Worm (Caenorhabditis elegans) whole organism, L4 larva: ENCODE measurements around the gene col-184.

ENCODE experiments used
- ama-1 ChIP-seq: fragments of 150-350 bp; optimal IDR thresholded peaks from 2 replicates; lab custom pipeline; 2014; ENCODE audit warnings: inconsistent platforms, mixed read lengths
- ceh-28 ChIP-seq: fragments of 150-350 bp; optimal IDR thresholded peaks from 2 replicates; lab custom pipeline; 2014; ENCODE audit warnings: missing biosample characterization, missing genetic modification reagents, missing genetic modification characterization
- ceh-44 ChIP-seq: fragments of 200-800 bp; sonication (Bioruptor generic); IDR thresholded peaks from 2 replicates; pipeline ENCODE4 v1.3.6; 2022; ENCODE audit warnings: missing genetic modification reagents, missing genetic modification characterization, missing compliant biosample characterization
- ces-1 ChIP-seq: fragments of 150-350 bp; sonication (generic microtip); optimal IDR thresholded peaks from 4 replicates; lab custom pipeline; 2014; ENCODE audit warnings: missing biosample characterization, missing genetic modification reagents, missing genetic modification characterization
- daf-8 ChIP-seq: fragments of 200-800 bp; sonication (Bioruptor generic); IDR thresholded peaks from 2 replicates; pipeline ENCODE4 v1.3.6; 2022; ENCODE audit warnings: missing genetic modification characterization, missing compliant biosample characterization
- dpl-1 ChIP-seq: fragments of 150-350 bp; optimal IDR thresholded peaks from 2 replicates; lab custom pipeline; 2014; ENCODE audit warnings: missing biosample characterization, missing genetic modification reagents, missing genetic modification characterization
- egl-27 ChIP-seq: sonication (generic microtip); optimal IDR thresholded peaks from 3 replicates; lab custom pipeline; 2017; ENCODE audit warnings: missing biosample characterization, missing genetic modification reagents, missing genetic modification characterization
- fkh-10 ChIP-seq: fragments of 150-350 bp; optimal IDR thresholded peaks from 2 replicates; lab custom pipeline; 2014; ENCODE audit warnings: missing biosample characterization, missing genetic modification reagents, missing genetic modification characterization
- hif-1 ChIP-seq, 2 experiments: sonication (generic microtip); optimal IDR thresholded peaks; 2 replicates each; lab custom pipeline; 2016 to 2017; ENCODE audit warnings: missing compliant biosample characterization in 2 of 2, missing genetic modification characterization in 2 of 2, missing genetic modification reagents in 2 of 2, missing genotype in 2 of 2, mild to moderate bottlenecking in 1 of 2
- lsy-2 ChIP-seq, 2 experiments: fragments of 150-350 bp in 1 of 2; sonication (generic microtip) in 1 of 2; optimal IDR thresholded peaks; 2 replicates each; lab custom pipeline; 2014 to 2017; ENCODE audit warnings: missing biosample characterization in 2 of 2, missing genetic modification characterization in 2 of 2
- sdz-12 ChIP-seq: fragments of 200-800 bp; sonication (Bioruptor generic); optimal IDR thresholded peaks from 2 replicates; lab custom pipeline; 2018; ENCODE audit warnings: mild to moderate bottlenecking, missing genetic modification characterization, missing compliant biosample characterization
- zag-1 ChIP-seq: fragments of 150-350 bp; optimal IDR thresholded peaks from 2 replicates; lab custom pipeline; 2014; ENCODE audit warnings: missing biosample characterization, missing genetic modification characterization

Gene col-184

DNA sequence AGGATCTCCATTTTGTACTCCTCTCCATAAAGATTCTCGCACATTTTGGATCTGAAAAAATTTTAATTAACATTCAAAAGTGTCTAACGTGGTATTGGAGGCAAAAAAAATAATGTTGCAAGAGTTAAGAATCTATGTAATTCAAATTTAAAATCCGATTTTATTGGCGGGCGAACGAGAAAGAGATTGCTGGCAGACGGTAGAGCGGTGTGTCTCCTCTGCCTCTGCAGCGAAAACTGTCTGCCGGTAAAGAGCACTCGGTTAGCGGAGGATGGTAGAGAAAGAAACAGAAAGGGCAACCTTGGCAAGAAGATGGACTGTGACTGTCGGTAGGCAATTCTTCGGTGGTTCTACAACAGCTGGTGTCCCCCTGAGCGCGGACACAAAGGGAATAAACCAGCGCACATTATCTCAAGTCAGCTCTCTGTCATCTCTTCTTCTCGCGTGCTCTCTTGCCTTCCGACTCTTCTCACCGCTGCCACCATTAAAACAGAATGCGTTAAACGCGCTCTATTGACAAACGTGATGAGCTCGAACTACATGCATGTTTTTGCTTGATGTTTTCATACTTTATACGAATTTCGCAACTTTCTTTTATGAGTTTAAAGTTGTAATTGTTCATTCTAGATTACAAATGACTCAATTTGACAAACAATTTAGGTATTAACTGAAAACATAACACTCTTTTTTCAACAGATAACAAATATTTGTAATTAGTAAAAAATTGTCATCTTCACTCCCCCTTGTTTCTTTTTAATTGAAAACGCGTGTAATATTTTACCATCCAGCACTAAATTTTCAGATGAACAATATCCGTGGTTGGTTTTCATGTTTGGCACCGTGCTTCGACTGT, 49.8 kb downstream of the col-184 start, which contains the start of the genes cdk-4 and F18H3.1 (continued):
- TF ChIP-seq egl-27 (tag; lab: Kevin White, UChicago) (no peak), ces-1 (GFP tag; lab: Kevin White, UChicago) (no peak), ceh-44 (no peak), sdz-12 (no peak), dpl-1 (GFP tag; lab: Kevin White, UChicago) (peak; percentile 34), hif-1 (tag; optimal IDR thresholded peaks at IDR 0.05; lab: Kevin White, UChicago) (peak in 1 of 2 experiments; percentile 16), lsy-2 (tag; optimal IDR thresholded peaks at IDR 0.05; lab: Kevin White, UChicago) (peak in 1 of 2 experiments; percentile 59), zag-1 (no peak), daf-8 (GFP tag; lab: Robert Waterston, UW) (no peak), ceh-28 (tag; lab: Kevin White, UChicago) (no peak), fkh-10 (GFP tag; lab: Kevin White, UChicago) (no peak), ama-1 (lab: Kevin White, UChicago) (no peak)
